Fruit fly (Drosophila melanogaster) whole organism, embryonic: ENCODE results near the gene Ada2a.

ENCODE experiments used
- Adf1 ChIP-seq: fragments of 200-800 bp; sonication (Bioruptor generic); IDR thresholded peaks from 2 replicates; pipeline ENCODE4 v1.3.6; 2022; ENCODE audit warnings: missing biosample characterization, missing genetic modification characterization
- CG10147 ChIP-seq: fragments of 200-800 bp; sonication (Bioruptor generic); optimal IDR thresholded peaks from 2 replicates; lab custom pipeline; 2019; ENCODE audit warnings: missing biosample characterization, mild to moderate bottlenecking, missing genetic modification characterization, moderate library complexity
- CG11247 ChIP-seq: fragments of 200-800 bp; sonication (Bioruptor generic); IDR thresholded peaks from 2 replicates; pipeline ENCODE4 v1.3.6; 2022; ENCODE audit warnings: missing biosample characterization, missing genetic modification characterization
- CG12071 ChIP-seq: fragments of 200-800 bp; sonication (Bioruptor generic); optimal IDR thresholded peaks from 3 replicates; lab custom pipeline; 2018; ENCODE audit warnings: missing biosample characterization, mild to moderate bottlenecking, missing genetic modification characterization
- CG12104 ChIP-seq: fragments of 200-800 bp; sonication (Bioruptor generic); optimal IDR thresholded peaks from 3 replicates; lab custom pipeline; 2016; ENCODE audit warnings: missing biosample characterization, missing genetic modification characterization
- CG13287 ChIP-seq: fragments of 200-800 bp; sonication (Bioruptor generic); IDR thresholded peaks from 2 replicates; pipeline ENCODE4 v1.3.6; 2022; ENCODE audit warnings: missing biosample characterization, missing genetic modification characterization; ENCODE audit not compliant: partially characterized antibody
- CG1529 ChIP-seq: fragments of 200-800 bp; sonication (Bioruptor generic); optimal IDR thresholded peaks from 3 replicates; lab custom pipeline; 2018; ENCODE audit warnings: missing biosample characterization, missing genetic modification characterization
- CG1832 ChIP-seq: fragments of 200-800 bp; sonication (Bioruptor generic); optimal IDR thresholded peaks from 2 replicates; lab custom pipeline; 2017; ENCODE audit warnings: missing biosample characterization, mild to moderate bottlenecking, missing genetic modification characterization, inconsistent platforms
- CG18619 ChIP-seq: fragments of 200-800 bp; sonication (Bioruptor generic); optimal IDR thresholded peaks from 3 replicates; lab custom pipeline; 2017; ENCODE audit warnings: missing biosample characterization, mild to moderate bottlenecking, missing genetic modification characterization
- CG32767 ChIP-seq: fragments of 200-800 bp; sonication (Bioruptor generic); IDR thresholded peaks from 2 replicates; pipeline ENCODE4 v1.3.6; 2022; ENCODE audit warnings: missing biosample characterization, missing genetic modification characterization
- CG3407 ChIP-seq: fragments of 200-800 bp; sonication (Bioruptor generic); optimal IDR thresholded peaks from 2 replicates; lab custom pipeline; 2018; ENCODE audit warnings: missing biosample characterization, mild to moderate bottlenecking, missing genetic modification characterization
- CG4328 ChIP-seq: fragments of 200-800 bp; sonication (Bioruptor generic); optimal IDR thresholded peaks from 3 replicates; lab custom pipeline; 2017; ENCODE audit warnings: missing biosample characterization, missing genetic modification reagents, missing genetic modification characterization
- CG4404 ChIP-seq: fragments of 200-800 bp; sonication (Bioruptor generic); IDR thresholded peaks from 2 replicates; pipeline ENCODE4 v1.3.6; 2022; ENCODE audit warnings: missing biosample characterization, missing genetic modification characterization
- CG6175 ChIP-seq: fragments of 200-800 bp; sonication (Bioruptor generic); IDR thresholded peaks from 3 replicates; pipeline ENCODE4 v1.3.6; 2022; ENCODE audit warnings: missing biosample characterization, missing genetic modification characterization
- CG6254 ChIP-seq: fragments of 200-800 bp; sonication (Bioruptor generic); optimal IDR thresholded peaks from 3 replicates; lab custom pipeline; 2017; ENCODE audit warnings: mild to moderate bottlenecking, missing biosample characterization, missing genetic modification reagents, missing genetic modification characterization
- CG6272 ChIP-seq: fragments of 200-800 bp; sonication (Bioruptor generic); IDR thresholded peaks from 2 replicates; pipeline ENCODE4 v1.3.6; 2022; ENCODE audit warnings: missing biosample characterization, missing genetic modification characterization
- CG7271 ChIP-seq: fragments of 200-800 bp; sonication (Bioruptor generic); optimal IDR thresholded peaks from 2 replicates; lab custom pipeline; 2018; ENCODE audit warnings: missing biosample characterization, mild to moderate bottlenecking, missing genetic modification characterization, moderate library complexity
- CG8290 ChIP-seq, 3 experiments: fragments of 200-800 bp; sonication (Bioruptor generic); optimal IDR thresholded peaks; 2 replicates each; lab custom pipeline; 2016 to 2019; ENCODE audit warnings: missing biosample characterization in 3 of 3, missing genetic modification characterization in 3 of 3, mild to moderate bottlenecking in 2 of 3, moderate library complexity in 1 of 3
- CG9797 ChIP-seq: fragments of 200-800 bp; sonication (Bioruptor generic); optimal IDR thresholded peaks from 3 replicates; lab custom pipeline; 2018; ENCODE audit warnings: missing biosample characterization, mild to moderate bottlenecking, missing genetic modification characterization
- HLH4C ChIP-seq: fragments of 200-800 bp; sonication (Bioruptor generic); IDR thresholded peaks from 3 replicates; pipeline ENCODE4 v1.3.6; 2022; ENCODE audit warnings: missing biosample characterization, missing genetic modification characterization; ENCODE audit not compliant: partially characterized antibody
- NfI ChIP-seq: fragments of 200-800 bp; sonication (Bioruptor generic); optimal IDR thresholded peaks from 3 replicates; lab custom pipeline; 2018; ENCODE audit warnings: missing biosample characterization, mild to moderate bottlenecking, missing genetic modification characterization, moderate library complexity
- Oli ChIP-seq: fragments of 200-800 bp; sonication (Bioruptor generic); optimal IDR thresholded peaks from 2 replicates; lab custom pipeline; 2018; ENCODE audit warnings: missing biosample characterization, mild to moderate bottlenecking, missing genetic modification characterization, moderate library complexity
- Side ChIP-seq: fragments of 200-800 bp; sonication (Bioruptor generic); optimal IDR thresholded peaks from 2 replicates; lab custom pipeline; 2016; ENCODE audit warnings: missing biosample characterization, missing genetic modification characterization
- Six4 ChIP-seq: fragments of 200-800 bp; sonication (Bioruptor generic); optimal IDR thresholded peaks from 2 replicates; lab custom pipeline; 2016; ENCODE audit warnings: missing biosample characterization, missing genetic modification characterization
- ase ChIP-seq: fragments of 200-800 bp; sonication (Bioruptor generic); IDR thresholded peaks from 3 replicates; pipeline ENCODE4 v1.3.6; 2022; ENCODE audit warnings: missing biosample characterization, missing genetic modification characterization
- btn ChIP-seq: fragments of 200-800 bp; sonication (Bioruptor generic); optimal IDR thresholded peaks from 2 replicates; lab custom pipeline; 2016; ENCODE audit warnings: missing biosample characterization, missing genetic modification characterization
- danr ChIP-seq: fragments of 200-800 bp; sonication (Bioruptor generic); IDR thresholded peaks from 2 replicates; pipeline ENCODE4 v1.3.6; 2022; ENCODE audit warnings: missing biosample characterization, missing genetic modification characterization
- dm ChIP-seq: fragments of 200-800 bp; sonication (Bioruptor generic); optimal IDR thresholded peaks from 3 replicates; lab custom pipeline; 2016; ENCODE audit warnings: missing biosample characterization, missing genetic modification characterization
- fru ChIP-seq: fragments of >200 bp; optimal IDR thresholded peaks from 2 replicates; lab custom pipeline; 2017
- gem ChIP-seq: fragments of 200-800 bp; sonication (Bioruptor generic); optimal IDR thresholded peaks from 2 replicates; lab custom pipeline; 2019; ENCODE audit warnings: missing biosample characterization, mild to moderate bottlenecking, missing genetic modification characterization, moderate library complexity
- hkb ChIP-seq, 2 experiments: fragments of 200-800 bp in 1 of 2; fragments of >200 bp in 1 of 2; sonication (Bioruptor generic) in 1 of 2; IDR thresholded peaks in 1 of 2; optimal IDR thresholded peaks in 1 of 2; 2 replicates each; pipeline versions ENCODE4 v1.3.6 to Lab custom; 2017 to 2022; ENCODE audit warnings: missing biosample characterization in 1 of 2, missing genetic modification characterization in 1 of 2
- mld ChIP-seq: fragments of 200-800 bp; sonication (Bioruptor generic); IDR thresholded peaks from 3 replicates; pipeline ENCODE4 v1.3.6; 2022; ENCODE audit warnings: missing biosample characterization, missing genetic modification characterization; ENCODE audit not compliant: partially characterized antibody
- nau ChIP-seq: fragments of 200-800 bp; sonication (Bioruptor generic); optimal IDR thresholded peaks from 3 replicates; lab custom pipeline; 2017; ENCODE audit warnings: missing biosample characterization, mild to moderate bottlenecking, missing genetic modification characterization, missing genetic modification reagents
- nom ChIP-seq: fragments of 200-800 bp; sonication (Bioruptor generic); optimal IDR thresholded peaks from 2 replicates; lab custom pipeline; 2017; ENCODE audit warnings: missing biosample characterization, missing genetic modification characterization, mild to moderate bottlenecking, moderate library complexity, missing genetic modification reagents
- scrt ChIP-seq: fragments of 200-800 bp; sonication (Bioruptor generic); optimal IDR thresholded peaks from 2 replicates; lab custom pipeline; 2018; ENCODE audit warnings: missing biosample characterization, mild to moderate bottlenecking, missing genetic modification characterization, moderate library complexity
- sd ChIP-seq: fragments of 200-800 bp; sonication (Bioruptor generic); optimal IDR thresholded peaks from 3 replicates; lab custom pipeline; 2018; ENCODE audit warnings: missing biosample characterization, mild to moderate bottlenecking, missing genetic modification characterization, moderate library complexity
- seq ChIP-seq: fragments of 200-800 bp; sonication (Bioruptor generic); IDR thresholded peaks from 2 replicates; pipeline ENCODE4 v1.3.6; 2022; ENCODE audit warnings: missing biosample characterization, missing genetic modification characterization
- sima ChIP-seq: fragments of 200-800 bp; sonication (Bioruptor generic); optimal IDR thresholded peaks from 2 replicates; lab custom pipeline; 2016; ENCODE audit warnings: missing biosample characterization, missing genetic modification characterization
- sqz ChIP-seq: fragments of 200-800 bp; sonication (Bioruptor generic); optimal IDR thresholded peaks from 3 replicates; lab custom pipeline; 2018; ENCODE audit warnings: missing biosample characterization, mild to moderate bottlenecking, missing genetic modification characterization
- sr ChIP-seq: fragments of 200-800 bp; sonication (Bioruptor generic); IDR thresholded peaks from 3 replicates; pipeline ENCODE4 v1.3.6; 2022; ENCODE audit warnings: missing biosample characterization, missing genetic modification characterization
- sug ChIP-seq: fragments of 200-800 bp; optimal IDR thresholded peaks from 2 replicates; lab custom pipeline; 2019; ENCODE audit warnings: missing biosample characterization, mild to moderate bottlenecking, missing genetic modification characterization, moderate library complexity
- tap ChIP-seq: fragments of 200-800 bp; optimal IDR thresholded peaks from 3 replicates; lab custom pipeline; 2019; ENCODE audit warnings: missing biosample characterization, mild to moderate bottlenecking, missing genetic modification characterization, moderate library complexity
- tll ChIP-seq, 2 experiments: fragments of 200-800 bp in 1 of 2; fragments of >200 bp in 1 of 2; sonication (Bioruptor generic) in 1 of 2; optimal IDR thresholded peaks; 2 replicates each; lab custom pipeline; 2017 to 2019; ENCODE audit warnings: missing biosample characterization in 2 of 2, missing genetic modification characterization in 2 of 2, mild to moderate bottlenecking in 1 of 2, moderate library complexity in 1 of 2
- usp ChIP-seq: fragments of >200 bp; optimal IDR thresholded peaks from 2 replicates; lab custom pipeline; 2017; ENCODE audit warnings: missing biosample characterization, missing genetic modification characterization
- vvl ChIP-seq: fragments of 200-800 bp; sonication (Bioruptor generic); IDR thresholded peaks from 2 replicates; pipeline ENCODE4 v1.3.6; 2022; ENCODE audit warnings: missing biosample characterization, missing genetic modification characterization
- zen2 ChIP-seq: fragments of 200-800 bp; sonication (Bioruptor generic); IDR thresholded peaks from 3 replicates; pipeline ENCODE4 v1.3.6; 2022; ENCODE audit warnings: missing biosample characterization, missing genetic modification characterization; ENCODE audit not compliant: partially characterized antibody
- zfh1 ChIP-seq: fragments of 200-800 bp; sonication (Bioruptor generic); IDR thresholded peaks from 3 replicates; pipeline ENCODE4 v1.3.6; 2022; ENCODE audit warnings: missing biosample characterization, missing genetic modification characterization

The Ada2a gene

dm6 chr3R:18242089-18242955 is 13.0 kb downstream of the Ada2a start, which contains the start of the genes CG7156 and 14-3-3epsilon (continued):
- TF ChIP-seq HLH4C (GFP tag; lab: Robert Waterston, UW) (no peak), CG1832 (GFP tag; lab: Kevin White, UChicago) (no peak), Oli (peak; percentile 8), CG13287 (GFP tag; lab: Robert Waterston, UW) (peak; percentile 59), CG32767 (peak; percentile 63), sima (GFP tag; lab: Kevin White, UChicago) (no peak), hkb (optimal IDR thresholded peaks at IDR 0.05; lab: Kevin White, UChicago) (peak; percentile 77), hkb (GFP tag; IDR thresholded peaks at IDR 0.05; lab: Robert Waterston, UW) (peak; percentile 61), CG12071 (GFP tag; lab: Kevin White, UChicago) (peak; percentile 30), CG6272 (GFP tag; lab: Robert Waterston, UW) (no peak), CG11247 (GFP tag; lab: Robert Waterston, UW) (no peak), nom (GFP tag; lab: Kevin White, UChicago) (peak; percentile 41), scrt (GFP tag; lab: Kevin White, UChicago) (peak; percentile 10), CG1529 (no peak), gem (tag; lab: Kevin White, UChicago) (peak; percentile 71), zen2 (no peak), sug (tag; lab: Kevin White, UChicago) (peak; percentile 22), sr (GFP tag; lab: Robert Waterston, UW) (no peak), ase (0 out of 3 replicates have a peak, but pooled peaks have one; percentile 5), sd (no peak), sqz (GFP tag; lab: Kevin White, UChicago) (peak; percentile 77), Six4 (GFP tag; lab: Kevin White, UChicago) (no peak), CG7271 (tag; lab: Kevin White, UChicago) (peak; percentile 57), tll (GFP tag; optimal IDR thresholded peaks at IDR 0.05; lab: Kevin White, UChicago) (peak; percentile 1 to 80), danr (GFP tag; lab: Robert Waterston, UW) (no peak), CG3407 (GFP tag; lab: Kevin White, UChicago) (no peak), mld (0 out of 3 replicates have a peak, but pooled peaks have one; percentile 26), vvl (GFP tag; lab: Robert Waterston, UW) (peak; percentile 81), NfI (GFP tag; lab: Kevin White, UChicago) (peak; percentile 47), tap (tag; lab: Kevin White, UChicago) (peak; percentile 16), seq (GFP tag; lab: Robert Waterston, UW) (peak; percentile 36; the same call in 1 of the 2 replicates), CG6254 (GFP tag; lab: Kevin White, UChicago) (no peak), dm (GFP tag; lab: Kevin White, UChicago) (peak; percentile 49), zfh1 (0 out of 3 replicates have a peak, but pooled peaks have one; percentile 37), CG9797 (peak; percentile 96), btn (GFP tag; lab: Kevin White, UChicago) (no peak), Side (GFP tag; lab: Kevin White, UChicago) (no peak), CG12104 (GFP tag; lab: Kevin White, UChicago) (peak; percentile 36), CG8290 (GFP tag; optimal IDR thresholded peaks at IDR 0.05; lab: Kevin White, UChicago) (peak; percentile 42), CG8290 (tag; optimal IDR thresholded peaks at IDR 0.05; lab: Kevin White, UChicago) (no peak), CG10147 (GFP tag; lab: Kevin White, UChicago) (no peak), usp (GFP tag; lab: Kevin White, UChicago) (no peak), nau (GFP tag; lab: Kevin White, UChicago) (no peak), CG6175 (no peak), CG4404 (GFP tag; lab: Robert Waterston, UW) (no peak), CG18619 (GFP tag; lab: Kevin White, UChicago) (peak; percentile 29), fru (lab: Kevin White, UChicago) (no peak), CG4328 (GFP tag; lab: Kevin White, UChicago) (peak; percentile 2), Adf1 (peak; percentile 41; the same call in 1 of the 2 replicates)
